Fruit fly (Drosophila melanogaster): ENCODE results near the gene nAChRalpha5.

DNA sequence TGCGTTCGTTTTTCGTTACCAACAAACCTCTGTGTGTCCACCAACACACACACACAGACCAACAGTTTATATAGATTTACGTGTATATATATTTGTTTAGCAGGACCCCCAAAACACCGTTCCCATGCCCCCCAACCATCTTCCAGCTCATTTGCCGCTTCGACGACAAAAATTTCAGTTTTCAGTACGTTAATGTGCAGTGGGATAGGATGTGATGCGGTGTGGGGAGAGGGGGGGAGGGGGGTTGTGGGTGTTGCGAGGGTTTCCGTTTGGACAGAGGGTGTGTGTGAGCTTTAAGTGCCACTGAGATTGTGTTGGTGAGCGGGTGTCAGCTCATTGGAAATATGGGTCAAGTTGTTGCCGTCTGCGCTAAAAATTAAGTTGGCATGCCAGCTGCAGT is 14.9 kb downstream of the nAChRalpha5 start:
- TF ChIP-seq CG17806 (tag; optimal IDR thresholded peaks at IDR 0.05) (no peak), CG4496 (GFP tag; IDR thresholded peaks at IDR 0.05) (no peak), EcR (GFP tag; optimal IDR thresholded peaks at IDR 0.05) (no peak), CG34367 (tag; optimal IDR thresholded peaks at IDR 0.05) (no peak), CG32121 (GFP tag; IDR thresholded peaks at IDR 0.05) (no peak), Ets98B (GFP tag; IDR thresholded peaks at IDR 0.05) (no peak), CG12605 (GFP tag; IDR thresholded peaks at IDR 0.05) (no peak)
